Worm (Caenorhabditis elegans): ENCODE measurements around the gene gpx-7.

DNA sequence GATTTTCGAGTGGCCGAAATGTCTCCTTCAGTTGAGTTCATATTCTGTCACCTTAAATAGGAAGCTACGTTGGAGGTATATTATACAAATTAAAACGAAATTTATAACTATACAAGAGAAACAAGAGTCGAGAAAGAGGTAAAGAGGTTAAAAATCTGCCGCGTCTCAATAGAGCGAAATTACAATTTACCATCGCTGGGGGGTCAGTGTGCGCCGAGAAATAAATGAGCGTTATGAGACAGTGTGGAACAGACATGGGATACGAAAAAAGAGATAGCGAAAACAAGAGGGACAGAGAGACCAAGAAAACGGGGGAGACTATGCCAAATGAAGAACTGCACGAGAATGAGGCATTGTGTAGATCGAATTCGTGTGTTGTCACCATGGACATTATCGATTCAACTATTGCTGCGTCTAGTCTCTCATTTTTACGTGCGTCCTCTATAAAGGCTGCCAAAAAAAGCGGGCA lies 11.7 kb downstream of the gpx-7 start, which contains the start of gene ZK154.5:
- TF ChIP-seq flt-1 (GFP tag; IDR thresholded peaks at IDR 0.05) (no peak), sea-1 (GFP tag; conservative IDR thresholded peaks at IDR 0.05) (no peak), hnd-1 (tag; optimal IDR thresholded peaks at IDR 0.05) (no peak), ama-1 (optimal IDR thresholded peaks at IDR 0.05) (no peak), scrt-1 (GFP tag; IDR thresholded peaks at IDR 0.05) (no peak), hmg-4 (GFP tag; optimal IDR thresholded peaks at IDR 0.05) (peak; percentile 57), ceh-13 (GFP tag; optimal IDR thresholded peaks at IDR 0.05) (no peak), tra-4 (tag; optimal IDR thresholded peaks at IDR 0.05) (no peak), ceh-36 (tag; optimal IDR thresholded peaks at IDR 0.05) (no peak), B0310.2 (tag; optimal IDR thresholded peaks at IDR 0.05) (no peak), hmbx-1 (tag; optimal IDR thresholded peaks at IDR 0.05) (no peak), F13C5.2 (tag; optimal IDR thresholded peaks at IDR 0.05) (peak; percentile 14)

Measured in whole organism, early embryonic.